Fruit fly (Drosophila melanogaster) whole organism: Measurements from ENCODE around the gene Set8.

ENCODE experiments used
- CG8478 ChIP-seq: fragments of >200 bp; optimal IDR thresholded peaks from 2 replicates; lab custom pipeline; 2018; ENCODE audit warnings: inconsistent platforms
- EcR ChIP-seq, 2 experiments: fragments of >200 bp; optimal IDR thresholded peaks; 2 replicates each; lab custom pipeline; 2017; ENCODE audit warnings: missing biosample characterization in 2 of 2, missing genetic modification characterization in 2 of 2, missing genetic modification reagents in 2 of 2
- pan ChIP-seq: fragments of >200 bp; optimal IDR thresholded peaks from 2 replicates; lab custom pipeline; 2017
- psq ChIP-seq: fragments of >200 bp; optimal IDR thresholded peaks from 2 replicates; lab custom pipeline; 2017
- usp ChIP-seq: fragments of >200 bp; optimal IDR thresholded peaks from 2 replicates; lab custom pipeline; 2017; ENCODE audit warnings: missing biosample characterization, missing genetic modification characterization, mixed read lengths

dm6 chr3R:14308801-14309217, 7.0 kb upstream of the Set8 start, which contains the start of gene Polr2I:
- no peak for TF ChIP-seq usp (GFP tag; lab: Kevin White, UChicago)
- TF ChIP-seq psq (lab: Kevin White, UChicago), result no peak
- TF ChIP-seq pan (lab: Kevin White, UChicago), result no peak
- no peak for TF ChIP-seq CG8478
- no peak for TF ChIP-seq EcR (GFP tag; optimal IDR thresholded peaks at IDR 0.05; lab: Kevin White, UChicago)
